Fruit fly (Drosophila melanogaster): Measurements from ENCODE around the gene CG34316.

The CG34316 gene

dm6 chr3R:15262710-15263672, 32.6 kb downstream of the CG34316 start, which contains the start of the genes eIF2gamma and Set (continued):
- TF ChIP-seq HHEX (GFP tag; optimal IDR thresholded peaks at IDR 0.05) = no peak
- TF ChIP-seq CG13775 (GFP tag; optimal IDR thresholded peaks at IDR 0.05) = peak; percentile 11
- TF ChIP-seq CG15601 (tag; optimal IDR thresholded peaks at IDR 0.05) = no peak
- peak; percentile 80 for TF ChIP-seq CG15514 (GFP tag; optimal IDR thresholded peaks at IDR 0.05)
- peak; percentile 96 for TF ChIP-seq CG34224 (GFP tag; IDR thresholded peaks at IDR 0.05; ENCODE audit: partially characterized antibody)
- TF ChIP-seq vvl (GFP tag; IDR thresholded peaks at IDR 0.05) = peak; percentile 52
- no peak for TF ChIP-seq Dfd (GFP tag; optimal IDR thresholded peaks at IDR 0.05)
- peak; percentile 17 for TF ChIP-seq maf-S (GFP tag; optimal IDR thresholded peaks at IDR 0.05)
- TF ChIP-seq tap (tag; optimal IDR thresholded peaks at IDR 0.05) = no peak
- no peak for TF ChIP-seq CG7556 (GFP tag; optimal IDR thresholded peaks at IDR 0.05)
- TF ChIP-seq wdn (GFP tag; IDR thresholded peaks at IDR 0.05) = 0 out of 2 replicates have a peak, but pooled peaks have one; percentile 13
- TF ChIP-seq CrebB (tag; optimal IDR thresholded peaks at IDR 0.05) = peak; percentile 42
- peak; percentile 96 for TF ChIP-seq unc-4 (GFP tag; IDR thresholded peaks at IDR 0.05; ENCODE audit: partially characterized antibody)
- TF ChIP-seq Mes4 (GFP tag; optimal IDR thresholded peaks at IDR 0.05) = no peak
- peak; percentile 78 for TF ChIP-seq stwl (tag; optimal IDR thresholded peaks at IDR 0.05)
- TF ChIP-seq ERR (GFP tag; optimal IDR thresholded peaks at IDR 0.05) = peak; percentile 60
- peak; percentile 99 for TF ChIP-seq bbx (GFP tag; IDR thresholded peaks at IDR 0.05; ENCODE audit: partially characterized antibody)
- no peak for TF ChIP-seq CG31365 (tag; optimal IDR thresholded peaks at IDR 0.05)
- TF ChIP-seq CG8478 (optimal IDR thresholded peaks at IDR 0.05) = no peak
- TF ChIP-seq CG12219 (GFP tag; optimal IDR thresholded peaks at IDR 0.05) = no peak
- no peak for TF ChIP-seq pum (GFP tag; optimal IDR thresholded peaks at IDR 0.05)
- TF ChIP-seq tgo (GFP tag; IDR thresholded peaks at IDR 0.05) = no peak
- TF ChIP-seq wor (GFP tag; IDR thresholded peaks at IDR 0.05) = no peak
- TF ChIP-seq bsh (GFP tag; optimal IDR thresholded peaks at IDR 0.05) = no peak
- no peak for TF ChIP-seq CG1602 (GFP tag; optimal IDR thresholded peaks at IDR 0.05)
- TF ChIP-seq dpn (GFP tag; optimal IDR thresholded peaks at IDR 0.05) = peak in 1 of 2 experiments; percentile 66

DNA sequence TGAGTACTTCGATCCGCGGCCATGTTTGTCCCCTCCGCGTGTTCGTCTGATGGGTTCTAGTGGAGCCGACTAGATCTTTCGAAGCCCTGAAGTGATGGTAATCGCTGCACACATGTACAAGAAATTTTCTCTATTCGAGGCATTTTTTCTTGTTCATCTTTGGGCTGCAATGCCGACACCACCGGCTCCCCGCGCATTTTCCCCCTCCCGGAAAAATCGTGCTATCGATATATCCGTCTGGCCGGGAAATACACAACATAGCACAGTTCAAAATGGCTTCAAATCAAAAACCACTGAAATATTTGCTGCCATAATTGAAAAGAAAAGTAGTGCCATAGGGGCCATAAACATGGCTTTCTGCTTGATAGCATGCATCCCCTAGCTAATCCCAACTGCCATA, 33.6 kb downstream of the CG34316 start:
- TF ChIP-seq CG14014 (GFP tag; IDR thresholded peaks at IDR 0.05) = no peak
- TF ChIP-seq CG1024 (GFP tag; IDR thresholded peaks at IDR 0.05) = no peak
- 0 out of 3 replicates have a peak, but pooled peaks have one; percentile 16 for TF ChIP-seq CG16813 (GFP tag; IDR thresholded peaks at IDR 0.05; ENCODE audit: partially characterized antibody)
- TF ChIP-seq CG15696 (tag; optimal IDR thresholded peaks at IDR 0.05) = no peak
- TF ChIP-seq Fer1 (GFP tag; optimal IDR thresholded peaks at IDR 0.05) = no peak
- TF ChIP-seq crol (GFP tag; IDR thresholded peaks at IDR 0.05) = peak; percentile 87
- TF ChIP-seq Dref (GFP tag; IDR thresholded peaks at IDR 0.05) = peak; percentile 65
- no peak for TF ChIP-seq Chrac-16 (GFP tag; optimal IDR thresholded peaks at IDR 0.05)
- TF ChIP-seq HLH4C (GFP tag; IDR thresholded peaks at IDR 0.05; ENCODE audit: partially characterized antibody) = peak; percentile 6; the same call in 2 of the 3 replicates
- TF ChIP-seq mld (GFP tag; IDR thresholded peaks at IDR 0.05; ENCODE audit: partially characterized antibody) = 0 out of 3 replicates have a peak, but pooled peaks have one; percentile 17
- TF ChIP-seq CG1602 (GFP tag; optimal IDR thresholded peaks at IDR 0.05) = no peak
- peak; percentile 29 for TF ChIP-seq Dp (GFP tag; optimal IDR thresholded peaks at IDR 0.05)
- peak; percentile 33; the same call in 1 of the 2 replicates for TF ChIP-seq amos (GFP tag; IDR thresholded peaks at IDR 0.05; ENCODE audit: partially characterized antibody)
- no peak for TF ChIP-seq CG8944 (GFP tag; optimal IDR thresholded peaks at IDR 0.05)
- TF ChIP-seq unc-4 (GFP tag; IDR thresholded peaks at IDR 0.05; ENCODE audit: partially characterized antibody) = peak; percentile 37
- TF ChIP-seq HmgD (GFP tag; optimal IDR thresholded peaks at IDR 0.05) = no peak
- peak; percentile 43; the same call in 1 of the 2 replicates for TF ChIP-seq E2f2 (GFP tag; IDR thresholded peaks at IDR 0.05)
- peak; percentile 30 for TF ChIP-seq phol (tag; optimal IDR thresholded peaks at IDR 0.05)
- TF ChIP-seq Atf-2 (GFP tag; optimal IDR thresholded peaks at IDR 0.05) = no peak
- 0 out of 2 replicates have a peak, but pooled peaks have one; percentile 30 for TF ChIP-seq ato (GFP tag; IDR thresholded peaks at IDR 0.05; ENCODE audit: partially characterized antibody)
- peak; percentile 30 for TF ChIP-seq hbn (GFP tag; IDR thresholded peaks at IDR 0.05; ENCODE audit: partially characterized antibody)
- no peak for TF ChIP-seq CG17802 (tag; optimal IDR thresholded peaks at IDR 0.05)
- no peak for TF ChIP-seq bigmax (GFP tag; optimal IDR thresholded peaks at IDR 0.05)

Measured in whole organism, embryonic.